Worm (Caenorhabditis elegans) whole organism, L3 larva: Measurements from ENCODE around the gene Y24D9A.7.
A peak's percentile ranks its signal among the peaks of the same experiment; 100 is the strongest.

Source experiments
- R02D3.7 ChIP-seq: fragments of 150-350 bp; optimal IDR thresholded peaks from 2 replicates; lab custom pipeline; 2014; ENCODE audit warnings: missing biosample characterization, missing genetic modification characterization
- ZK546.5 ChIP-seq: sonication (generic microtip); optimal IDR thresholded peaks from 2 replicates; lab custom pipeline; 2017; ENCODE audit warnings: missing biosample characterization, missing genetic modification characterization
- aly-2 ChIP-seq: fragments of 150-350 bp; optimal IDR thresholded peaks from 2 replicates; lab custom pipeline; 2014; ENCODE audit warnings: missing biosample characterization, missing genetic modification characterization
- ama-1 ChIP-seq: fragments of 150-350 bp; optimal IDR thresholded peaks from 2 replicates; lab custom pipeline; 2018
- ceh-16 ChIP-seq: sonication (generic microtip); optimal IDR thresholded peaks from 2 replicates; lab custom pipeline; 2017; ENCODE audit warnings: missing biosample characterization, missing genetic modification characterization
- ceh-28 ChIP-seq: fragments of 150-350 bp; optimal IDR thresholded peaks from 2 replicates; lab custom pipeline; 2014; ENCODE audit warnings: missing biosample characterization, missing genetic modification reagents, missing genetic modification characterization
- ceh-82 ChIP-seq: fragments of 150-350 bp; optimal IDR thresholded peaks from 2 replicates; lab custom pipeline; 2014; ENCODE audit warnings: missing biosample characterization, missing genetic modification characterization
- daf-12 ChIP-seq: fragments of 150-350 bp; optimal IDR thresholded peaks from 2 replicates; lab custom pipeline; 2014; ENCODE audit warnings: missing biosample characterization, missing genetic modification reagents, missing genetic modification characterization
- egl-27 ChIP-seq: sonication (generic microtip); optimal IDR thresholded peaks from 4 replicates; lab custom pipeline; 2017; ENCODE audit warnings: missing biosample characterization, missing genetic modification reagents, missing genetic modification characterization
- egl-5 ChIP-seq: fragments of 150-350 bp; optimal IDR thresholded peaks from 2 replicates; lab custom pipeline; 2017; ENCODE audit warnings: missing biosample characterization, missing genetic modification reagents, missing genetic modification characterization, inconsistent platforms
- elt-1 ChIP-seq: fragments of 150-350 bp; optimal IDR thresholded peaks from 2 replicates; lab custom pipeline; 2014; ENCODE audit warnings: missing biosample characterization, missing genetic modification characterization
- elt-2 ChIP-seq: sonication (generic microtip); optimal IDR thresholded peaks from 2 replicates; lab custom pipeline; 2016; ENCODE audit warnings: missing genetic modification reagents, mild to moderate bottlenecking, missing genetic modification characterization, missing compliant biosample characterization
- elt-3 ChIP-seq, 3 experiments: fragments of 150-350 bp in 1 of 3; sonication (generic microtip) in 2 of 3; optimal IDR thresholded peaks; 2 replicates in 2 of 3; 4 replicates in 1 of 3; lab custom pipeline; 2014 to 2017; ENCODE audit warnings: missing biosample characterization in 3 of 3, missing genetic modification characterization in 3 of 3
- eor-1 ChIP-seq, 2 experiments: fragments of 150-350 bp; optimal IDR thresholded peaks; 2 replicates each; lab custom pipeline; 2014 to 2018; ENCODE audit warnings: missing biosample characterization in 2 of 2, missing genetic modification characterization in 2 of 2
- fkh-10 ChIP-seq: sonication (generic microtip); optimal IDR thresholded peaks from 2 replicates; lab custom pipeline; 2017; ENCODE audit warnings: missing biosample characterization, missing genetic modification reagents, missing genetic modification characterization
- fos-1 ChIP-seq: fragments of 150-350 bp; optimal IDR thresholded peaks from 2 replicates; lab custom pipeline; 2014; ENCODE audit warnings: missing biosample characterization, missing genetic modification characterization
- hmg-11 ChIP-seq: sonication (generic microtip); optimal IDR thresholded peaks from 2 replicates; lab custom pipeline; 2016; ENCODE audit warnings: missing genetic modification characterization, missing compliant biosample characterization
- jun-1 ChIP-seq: fragments of 150-350 bp; optimal IDR thresholded peaks from 2 replicates; lab custom pipeline; 2014; ENCODE audit warnings: missing biosample characterization, missing genetic modification reagents, missing genetic modification characterization
- lin-15B ChIP-seq: fragments of 150-350 bp; optimal IDR thresholded peaks from 2 replicates; lab custom pipeline; 2014; ENCODE audit warnings: missing biosample characterization, missing genetic modification characterization
- lin-39 ChIP-seq: fragments of 150-350 bp; optimal IDR thresholded peaks from 2 replicates; lab custom pipeline; 2018; ENCODE audit warnings: missing biosample characterization, missing genetic modification reagents, missing genetic modification characterization
- mml-1 ChIP-seq: fragments of 150-350 bp; sonication (generic microtip); optimal IDR thresholded peaks from 3 replicates; lab custom pipeline; 2014; ENCODE audit warnings: missing biosample characterization, missing genetic modification characterization
- nfya-1 ChIP-seq: sonication (generic microtip); optimal IDR thresholded peaks from 2 replicates; lab custom pipeline; 2017; ENCODE audit warnings: missing genetic modification characterization, mild to moderate bottlenecking, missing compliant biosample characterization, antibody characterized with exemption, moderate library complexity; ENCODE audit not compliant: insufficient read depth
- nhr-11 ChIP-seq: fragments of 150-350 bp; optimal IDR thresholded peaks from 2 replicates; lab custom pipeline; 2014; ENCODE audit warnings: missing biosample characterization, missing genetic modification characterization
- nhr-12 ChIP-seq: fragments of 150-350 bp; optimal IDR thresholded peaks from 2 replicates; lab custom pipeline; 2014; ENCODE audit warnings: missing biosample characterization, missing genetic modification characterization
- nhr-23 ChIP-seq: fragments of 150-350 bp; optimal IDR thresholded peaks from 2 replicates; lab custom pipeline; 2014; ENCODE audit warnings: missing biosample characterization, missing genetic modification reagents, missing genetic modification characterization
- nhr-237 ChIP-seq: fragments of 150-350 bp; optimal IDR thresholded peaks from 2 replicates; lab custom pipeline; 2014; ENCODE audit warnings: missing biosample characterization, missing genetic modification characterization
- nhr-25 ChIP-seq: sonication (generic microtip); optimal IDR thresholded peaks from 2 replicates; lab custom pipeline; 2017; ENCODE audit warnings: missing biosample characterization, missing genetic modification characterization
- nhr-28 ChIP-seq: fragments of 150-350 bp; optimal IDR thresholded peaks from 2 replicates; lab custom pipeline; 2014; ENCODE audit warnings: missing biosample characterization, missing genetic modification characterization
- nhr-67 ChIP-seq: fragments of 150-350 bp; optimal IDR thresholded peaks from 2 replicates; lab custom pipeline; 2014; ENCODE audit warnings: missing biosample characterization, missing genetic modification characterization
- nhr-77 ChIP-seq: fragments of 150-350 bp; optimal IDR thresholded peaks from 2 replicates; lab custom pipeline; 2014; ENCODE audit warnings: missing biosample characterization, missing genetic modification characterization
- pha-4 ChIP-seq: fragments of 150-350 bp; optimal IDR thresholded peaks from 2 replicates; lab custom pipeline; 2014; ENCODE audit warnings: missing biosample characterization, missing genetic modification reagents, missing genetic modification characterization
- pqm-1 ChIP-seq: fragments of 150-350 bp; optimal IDR thresholded peaks from 2 replicates; lab custom pipeline; 2017; ENCODE audit warnings: missing biosample characterization, missing genetic modification characterization, inconsistent platforms
- sea-2 ChIP-seq: fragments of 150-350 bp; sonication (generic microtip); optimal IDR thresholded peaks from 4 replicates; lab custom pipeline; 2014; ENCODE audit warnings: missing biosample characterization, missing genetic modification reagents, missing genetic modification characterization
- skn-1 ChIP-seq: fragments of 150-350 bp; optimal IDR thresholded peaks from 2 replicates; lab custom pipeline; 2014; ENCODE audit warnings: missing biosample characterization, missing genetic modification characterization
- snpc-4 ChIP-seq: fragments of 150-350 bp; optimal IDR thresholded peaks from 2 replicates; lab custom pipeline; 2014; ENCODE audit warnings: missing biosample characterization, missing genetic modification characterization
- unc-62 ChIP-seq: fragments of 150-350 bp; sonication (generic microtip); optimal IDR thresholded peaks from 4 replicates; lab custom pipeline; 2014; ENCODE audit warnings: missing biosample characterization, missing genetic modification reagents, missing genetic modification characterization
- zag-1 ChIP-seq: fragments of 150-350 bp; optimal IDR thresholded peaks from 2 replicates; lab custom pipeline; 2014; ENCODE audit warnings: missing biosample characterization, missing genetic modification characterization
- ztf-11 ChIP-seq: fragments of 150-350 bp; optimal IDR thresholded peaks from 2 replicates; lab custom pipeline; 2014; ENCODE audit warnings: missing biosample characterization, missing genetic modification characterization
- ztf-4 ChIP-seq: fragments of 150-350 bp; optimal IDR thresholded peaks from 2 replicates; lab custom pipeline; 2014; ENCODE audit warnings: missing biosample characterization, missing genetic modification characterization

Gene Y24D9A.7

DNA sequence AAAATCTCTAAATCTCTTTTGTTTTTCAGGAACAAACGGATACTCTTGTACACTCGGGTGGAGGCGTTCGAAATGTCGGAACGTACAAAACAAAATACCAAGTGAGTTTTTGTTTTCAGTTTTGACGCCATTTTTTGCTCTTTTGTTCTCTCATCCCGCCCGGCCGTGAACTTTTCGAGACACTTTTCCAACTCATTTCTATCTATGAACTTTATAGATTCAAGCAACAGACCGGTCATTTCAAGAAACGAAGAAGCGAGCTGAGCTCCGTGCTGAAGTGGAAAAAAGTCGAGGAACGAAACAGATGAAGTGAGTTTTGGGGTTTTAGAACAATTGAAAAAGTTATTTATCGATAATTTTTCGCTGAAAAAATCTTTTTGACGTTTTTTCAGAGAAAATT is 5.6 kb upstream of the Y24D9A.7 start:
- TF ChIP-seq ceh-16 (tag; lab: Kevin White, UChicago) (no peak), daf-12 (tag; lab: Kevin White, UChicago) (no peak), skn-1 (tag; lab: Kevin White, UChicago) (no peak), fos-1 (tag; lab: Kevin White, UChicago) (no peak), ZK546.5 (tag; lab: Kevin White, UChicago) (no peak), egl-5 (tag; lab: Kevin White, UChicago) (no peak), zag-1 (tag; lab: Kevin White, UChicago) (no peak), aly-2 (tag; lab: Kevin White, UChicago) (no peak), nhr-237 (tag; lab: Kevin White, UChicago) (no peak), nhr-23 (tag; lab: Kevin White, UChicago) (no peak), ama-1 (lab: Kevin White, UChicago) (no peak), hmg-11 (tag; lab: Kevin White, UChicago) (no peak), mml-1 (tag; lab: Kevin White, UChicago) (no peak), egl-27 (tag; lab: Kevin White, UChicago) (no peak), eor-1 (tag; optimal IDR thresholded peaks at IDR 0.05; lab: Kevin White, UChicago) (no peak)

DNA sequence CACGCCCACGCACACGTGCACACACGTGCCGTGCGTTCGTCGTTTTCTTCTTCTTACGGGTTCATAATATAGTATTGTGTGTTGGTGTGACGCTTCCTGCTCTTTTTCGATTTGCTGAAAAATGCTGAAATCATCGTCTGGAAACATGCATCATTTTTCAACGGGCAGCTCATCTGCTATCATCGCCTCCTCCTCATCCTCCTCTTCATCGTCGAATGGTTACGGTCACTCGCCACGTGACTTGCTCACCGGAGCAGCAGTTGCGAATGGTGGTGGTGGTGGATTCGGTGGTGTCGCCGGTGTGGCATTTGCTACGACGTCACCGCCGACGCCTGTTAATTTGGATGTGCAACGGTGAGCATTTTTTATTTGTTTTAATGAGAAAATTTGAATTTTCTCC is 3.7 kb upstream of the Y24D9A.7 start:
- peak; percentile 15 for TF ChIP-seq ama-1 (lab: Kevin White, UChicago)
- TF ChIP-seq ceh-16 (tag; lab: Kevin White, UChicago): no peak
- no peak for TF ChIP-seq pqm-1 (tag; lab: Kevin White, UChicago)
- no peak for TF ChIP-seq ceh-82 (tag; lab: Kevin White, UChicago)
- no peak for TF ChIP-seq lin-15B (tag; lab: Kevin White, UChicago)
- TF ChIP-seq zag-1 (tag; lab: Kevin White, UChicago): no peak
- no peak for TF ChIP-seq nhr-11 (tag; lab: Kevin White, UChicago)
- TF ChIP-seq egl-27 (tag; lab: Kevin White, UChicago): no peak

DNA sequence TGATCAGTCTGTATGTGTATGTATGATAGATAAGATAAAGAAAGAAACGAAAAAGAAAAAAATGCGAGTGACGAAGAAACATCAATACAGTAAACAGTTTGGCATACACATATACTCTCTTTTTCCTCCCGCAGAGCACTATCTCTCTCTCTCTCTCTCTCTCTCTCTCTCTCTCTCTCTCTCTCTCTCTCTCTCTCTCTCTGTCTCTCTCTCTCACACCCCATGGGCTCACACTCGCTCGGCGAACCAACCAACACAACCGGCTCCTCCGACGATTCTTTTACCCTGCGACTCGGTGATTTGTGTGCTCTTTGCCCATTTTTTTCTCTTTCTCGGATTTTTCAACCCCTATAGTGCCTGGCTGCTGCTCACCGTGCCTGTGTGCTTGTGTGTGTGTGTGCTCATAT is 2.1 kb upstream of the Y24D9A.7 start:
- TF ChIP-seq hmg-11 (tag; lab: Kevin White, UChicago) (no peak), nhr-28 (tag; lab: Kevin White, UChicago) (no peak), elt-2 (peak; percentile 80), nhr-77 (tag; lab: Kevin White, UChicago) (no peak), elt-1 (tag; lab: Kevin White, UChicago) (no peak), ceh-28 (tag; lab: Kevin White, UChicago) (peak; percentile 19), ztf-11 (no peak), ztf-4 (tag; lab: Kevin White, UChicago) (no peak), ama-1 (lab: Kevin White, UChicago) (peak; percentile 37), pha-4 (tag; lab: Kevin White, UChicago) (peak; percentile 94), pqm-1 (tag; lab: Kevin White, UChicago) (peak; percentile 88), skn-1 (tag; lab: Kevin White, UChicago) (no peak), elt-3 (tag; optimal IDR thresholded peaks at IDR 0.05; lab: Kevin White, UChicago) (no peak), aly-2 (tag; lab: Kevin White, UChicago) (no peak), mml-1 (tag; lab: Kevin White, UChicago) (no peak), nhr-12 (no peak), sea-2 (no peak), eor-1 (tag; optimal IDR thresholded peaks at IDR 0.05; lab: Kevin White, UChicago) (no peak), snpc-4 (tag; lab: Kevin White, UChicago) (no peak), lin-39 (tag; lab: Kevin White, UChicago) (no peak), nfya-1 (tag; lab: Kevin White, UChicago) (peak; percentile 60), unc-62 (GFP tag; lab: Kevin White, UChicago) (no peak), jun-1 (tag; lab: Kevin White, UChicago) (peak; percentile 47), R02D3.7 (tag; lab: Kevin White, UChicago) (no peak), zag-1 (tag; lab: Kevin White, UChicago) (no peak), daf-12 (tag; lab: Kevin White, UChicago) (no peak)

DNA sequence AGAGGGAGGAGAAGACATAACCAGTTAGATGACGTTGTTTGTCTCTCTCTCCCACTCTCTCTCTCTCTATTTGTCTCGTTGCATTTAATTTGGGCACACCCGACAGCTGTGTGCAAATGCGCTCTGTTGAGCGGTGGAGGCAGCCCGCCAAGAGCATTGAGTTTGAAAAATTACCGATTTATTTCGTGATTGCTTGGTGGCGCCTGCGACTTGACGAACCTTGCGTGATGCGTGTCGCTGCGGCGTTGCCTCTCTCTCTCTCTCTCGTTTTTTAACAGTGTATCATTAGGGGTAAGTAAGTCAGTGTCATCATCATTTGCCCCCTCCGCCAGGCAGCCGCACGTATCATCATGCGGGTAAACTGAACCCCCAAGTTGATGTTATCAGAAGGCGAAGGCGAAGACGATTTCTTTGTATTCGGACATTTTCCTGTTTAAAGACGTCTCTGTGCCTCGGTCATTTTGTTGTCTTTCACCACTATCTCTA is 1.1 kb upstream of the Y24D9A.7 start:
- TF ChIP-seq ama-1 (lab: Kevin White, UChicago) (peak; percentile 36), egl-5 (tag; lab: Kevin White, UChicago) (peak; percentile 38), elt-1 (tag; lab: Kevin White, UChicago) (no peak), pqm-1 (tag; lab: Kevin White, UChicago) (peak; percentile 68), elt-2 (peak; percentile 78), unc-62 (GFP tag; lab: Kevin White, UChicago) (peak; percentile 30), nhr-67 (tag; lab: Kevin White, UChicago) (no peak), skn-1 (tag; lab: Kevin White, UChicago) (peak; percentile 16), lin-15B (tag; lab: Kevin White, UChicago) (peak; percentile 75), sea-2 (no peak), nhr-23 (tag; lab: Kevin White, UChicago) (peak; percentile 24), egl-27 (tag; lab: Kevin White, UChicago) (peak; percentile 40), ceh-28 (tag; lab: Kevin White, UChicago) (no peak), hmg-11 (tag; lab: Kevin White, UChicago) (peak; percentile 8), lin-39 (tag; lab: Kevin White, UChicago) (peak; percentile 91), nhr-25 (peak; percentile 34), fkh-10 (GFP tag; lab: Kevin White, UChicago) (no peak), ztf-4 (tag; lab: Kevin White, UChicago) (no peak), snpc-4 (tag; lab: Kevin White, UChicago) (peak; percentile 78), pha-4 (tag; lab: Kevin White, UChicago) (peak; percentile 76), nfya-1 (tag; lab: Kevin White, UChicago) (peak; percentile 75), nhr-11 (tag; lab: Kevin White, UChicago) (peak; percentile 47)
- TF ChIP-seq, all 47 proteins: peak for 16
